Worm (Caenorhabditis elegans) whole organism, L2 larva: ENCODE data around the gene Y25C1A.2.

Experiments used
- snpc-4 ChIP-seq: fragments of 150-350 bp; optimal IDR thresholded peaks from 2 replicates; lab custom pipeline; 2014; ENCODE audit warnings: missing biosample characterization, missing genetic modification characterization
- unc-55 ChIP-seq: fragments of 150-350 bp; sonication (generic microtip); optimal IDR thresholded peaks from 3 replicates; lab custom pipeline; 2014; ENCODE audit warnings: missing biosample characterization, missing genetic modification reagents, missing genetic modification characterization
- ztf-1 ChIP-seq: fragments of 200-800 bp; sonication (Bioruptor generic); conservative IDR thresholded peaks from 2 replicates; pipeline ENCODE4 v1.3.6; 2022; ENCODE audit warnings: missing genetic modification characterization, missing compliant biosample characterization

- TF ChIP-seq unc-55, result no peak
- no peak for TF ChIP-seq snpc-4 (tag; lab: Kevin White, UChicago)
- no peak for TF ChIP-seq ztf-1 (GFP tag; lab: Robert Waterston, UW)
Observed at ce11 chrII:3137804-3138203, 25.4 kb downstream of the Y25C1A.2 start, which contains the start of gene sri-54.
